Worm (Caenorhabditis elegans) whole organism, L3 larva: Measurements from ENCODE around the gene F44E2.6.

ENCODE experiments used
- aly-2 ChIP-seq: fragments of 150-350 bp; optimal IDR thresholded peaks from 2 replicates; lab custom pipeline; 2014; ENCODE audit warnings: missing biosample characterization, missing genetic modification characterization
- ceh-82 ChIP-seq: fragments of 150-350 bp; optimal IDR thresholded peaks from 2 replicates; lab custom pipeline; 2014; ENCODE audit warnings: missing biosample characterization, missing genetic modification characterization
- hmg-11 ChIP-seq: sonication (generic microtip); optimal IDR thresholded peaks from 2 replicates; lab custom pipeline; 2016; ENCODE audit warnings: missing genetic modification characterization, missing compliant biosample characterization
- mdl-1 ChIP-seq: fragments of 150-350 bp; optimal IDR thresholded peaks from 2 replicates; lab custom pipeline; 2014; ENCODE audit warnings: missing biosample characterization, missing genetic modification characterization
- nhr-77 ChIP-seq: fragments of 150-350 bp; optimal IDR thresholded peaks from 2 replicates; lab custom pipeline; 2014; ENCODE audit warnings: missing biosample characterization, missing genetic modification characterization
- pha-4 ChIP-seq: fragments of 150-350 bp; optimal IDR thresholded peaks from 2 replicates; lab custom pipeline; 2014; ENCODE audit warnings: missing biosample characterization, missing genetic modification reagents, missing genetic modification characterization
- sea-2 ChIP-seq: fragments of 150-350 bp; sonication (generic microtip); optimal IDR thresholded peaks from 4 replicates; lab custom pipeline; 2014; ENCODE audit warnings: missing biosample characterization, missing genetic modification reagents, missing genetic modification characterization
- skn-1 ChIP-seq: fragments of 150-350 bp; optimal IDR thresholded peaks from 2 replicates; lab custom pipeline; 2014; ENCODE audit warnings: missing biosample characterization, missing genetic modification characterization

ce11 chrIII:8869663-8870062 lies 24.6 kb upstream of the F44E2.6 start:
- TF ChIP-seq pha-4 (no peak), sea-2 (GFP tag; lab: Kevin White, UChicago) (no peak), ceh-82 (no peak), skn-1 (tag; lab: Kevin White, UChicago) (no peak), aly-2 (tag; lab: Kevin White, UChicago) (no peak), hmg-11 (no peak), mdl-1 (no peak), nhr-77 (tag; lab: Kevin White, UChicago) (no peak)
